Fruit fly (Drosophila melanogaster): ENCODE data around the gene CG9636.

DNA sequence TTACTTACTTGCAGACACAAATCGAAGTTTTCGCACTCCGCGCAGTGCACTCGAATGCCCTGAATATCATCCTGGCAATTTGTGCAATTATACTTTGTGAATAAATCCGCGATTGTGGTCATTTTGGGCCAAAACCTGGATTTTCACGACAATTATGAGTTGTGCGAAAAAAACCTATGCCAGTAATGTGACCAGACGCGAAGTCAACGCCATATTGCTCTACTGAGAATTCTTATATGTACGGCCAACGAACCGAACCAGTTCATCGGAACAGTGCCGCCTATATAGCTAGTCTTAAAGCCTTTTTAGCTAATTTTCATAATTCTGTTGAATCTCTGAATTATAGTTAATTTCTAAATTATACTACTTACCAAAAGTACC, 3.3 kb downstream of the CG9636 start, which contains the start of gene Ada2b:
- TF ChIP-seq cic (GFP tag; optimal IDR thresholded peaks at IDR 0.05) (no peak), Crg-1 (GFP tag; optimal IDR thresholded peaks at IDR 0.05) (no peak), toe (GFP tag; optimal IDR thresholded peaks at IDR 0.05) (no peak), Mnt (GFP tag; optimal IDR thresholded peaks at IDR 0.05) (peak; percentile 33), CG5204 (GFP tag; optimal IDR thresholded peaks at IDR 0.05) (no peak), Clk (GFP tag; optimal IDR thresholded peaks at IDR 0.05) (no peak)

Measured in whole organism, adult.